Worm (Caenorhabditis elegans) whole organism, mixed stage, embryonic: ENCODE results near the gene col-87.

Source experiments
- M03D4.4 ChIP-seq: sonication (generic microtip); optimal IDR thresholded peaks from 2 replicates; lab custom pipeline; 2017; ENCODE audit warnings: mild to moderate bottlenecking, missing genetic modification characterization, missing compliant biosample characterization
- bed-3 ChIP-seq: fragments of 200-800 bp; sonication (Bioruptor generic); optimal IDR thresholded peaks from 3 replicates; lab custom pipeline; 2018; ENCODE audit warnings: mild to moderate bottlenecking, missing genetic modification characterization, moderate library complexity, missing compliant biosample characterization
- blmp-1 ChIP-seq: fragments of 150-350 bp; optimal IDR thresholded peaks from 2 replicates; lab custom pipeline; 2014; ENCODE audit warnings: missing biosample characterization, missing genetic modification characterization
- ceh-43 ChIP-seq: fragments of 200-800 bp; sonication (Bioruptor generic); optimal IDR thresholded peaks from 2 replicates; lab custom pipeline; 2018; ENCODE audit warnings: mild to moderate bottlenecking, missing genetic modification characterization, moderate library complexity, missing compliant biosample characterization
- ceh-83 ChIP-seq: fragments of 200-800 bp; sonication (Bioruptor generic); optimal IDR thresholded peaks from 2 replicates; lab custom pipeline; 2018; ENCODE audit warnings: mild to moderate bottlenecking, missing genetic modification characterization, missing compliant biosample characterization
- ces-1 ChIP-seq: fragments of 150-350 bp; optimal IDR thresholded peaks from 2 replicates; lab custom pipeline; 2014; ENCODE audit warnings: missing biosample characterization, missing genetic modification reagents, missing genetic modification characterization
- cnd-1 ChIP-seq: fragments of 200-800 bp; sonication (Bioruptor generic); optimal IDR thresholded peaks from 2 replicates; lab custom pipeline; 2018; ENCODE audit warnings: mild to moderate bottlenecking, missing genetic modification characterization, missing compliant biosample characterization
- drap-1 ChIP-seq: fragments of 200-800 bp; sonication (Bioruptor generic); optimal IDR thresholded peaks from 3 replicates; lab custom pipeline; 2018; ENCODE audit warnings: mild to moderate bottlenecking, missing genetic modification characterization, missing compliant biosample characterization
- elt-1 ChIP-seq: sonication (generic microtip); optimal IDR thresholded peaks from 2 replicates; lab custom pipeline; 2017; ENCODE audit warnings: missing genetic modification characterization, mild to moderate bottlenecking, missing compliant biosample characterization, antibody characterized with exemption, moderate library complexity, borderline replicate concordance; ENCODE audit not compliant: insufficient read depth
- elt-3 ChIP-seq: fragments of 150-350 bp; optimal IDR thresholded peaks from 2 replicates; lab custom pipeline; 2014; ENCODE audit warnings: missing biosample characterization, missing genetic modification characterization
- ham-2 ChIP-seq: fragments of 200-800 bp; sonication (Bioruptor generic); optimal IDR thresholded peaks from 2 replicates; lab custom pipeline; 2018; ENCODE audit warnings: mild to moderate bottlenecking, missing genetic modification characterization, missing compliant biosample characterization
- hlh-1 ChIP-seq: fragments of 150-350 bp; optimal IDR thresholded peaks from 2 replicates; lab custom pipeline; 2014; ENCODE audit warnings: missing biosample characterization, missing genetic modification reagents, missing genetic modification characterization
- lin-13 ChIP-seq: fragments of 150-350 bp; optimal IDR thresholded peaks from 2 replicates; lab custom pipeline; 2014; ENCODE audit warnings: missing biosample characterization, missing genetic modification characterization
- lin-32 ChIP-seq: fragments of 200-800 bp; sonication (Bioruptor generic); optimal IDR thresholded peaks from 2 replicates; lab custom pipeline; 2018; ENCODE audit warnings: mild to moderate bottlenecking, missing genetic modification characterization, missing compliant biosample characterization
- lsy-2 ChIP-seq: fragments of 150-350 bp; optimal IDR thresholded peaks from 2 replicates; lab custom pipeline; 2014; ENCODE audit warnings: missing biosample characterization, missing genetic modification characterization
- mab-5 ChIP-seq: fragments of 150-350 bp; optimal IDR thresholded peaks from 2 replicates; lab custom pipeline; 2014; ENCODE audit warnings: missing biosample characterization, missing genetic modification characterization
- mep-1 ChIP-seq: fragments of 150-350 bp; optimal IDR thresholded peaks from 2 replicates; lab custom pipeline; 2017; ENCODE audit warnings: missing biosample characterization, missing genetic modification reagents, missing genetic modification characterization, inconsistent platforms
- mls-2 ChIP-seq: sonication (generic microtip); optimal IDR thresholded peaks from 2 replicates; lab custom pipeline; 2016; ENCODE audit warnings: mild to moderate bottlenecking, missing genetic modification characterization, moderate library complexity, missing compliant biosample characterization
- nhr-12 ChIP-seq: fragments of 150-350 bp; optimal IDR thresholded peaks from 2 replicates; lab custom pipeline; 2014; ENCODE audit warnings: missing biosample characterization, missing genetic modification characterization
- nhr-2 ChIP-seq: fragments of 150-350 bp; optimal IDR thresholded peaks from 2 replicates; lab custom pipeline; 2014; ENCODE audit warnings: missing biosample characterization, missing genetic modification characterization
- nhr-237 ChIP-seq: fragments of 150-350 bp; optimal IDR thresholded peaks from 2 replicates; lab custom pipeline; 2014; ENCODE audit warnings: missing biosample characterization, missing genetic modification characterization
- nhr-28 ChIP-seq: fragments of 150-350 bp; optimal IDR thresholded peaks from 2 replicates; lab custom pipeline; 2014; ENCODE audit warnings: missing biosample characterization, missing genetic modification characterization
- pha-4 ChIP-seq: fragments of 150-350 bp; optimal IDR thresholded peaks from 2 replicates; lab custom pipeline; 2018; ENCODE audit warnings: missing biosample characterization, missing genetic modification reagents, missing genetic modification characterization
- sem-2 ChIP-seq: fragments of 200-800 bp; sonication (Bioruptor generic); optimal IDR thresholded peaks from 2 replicates; lab custom pipeline; 2018; ENCODE audit warnings: mild to moderate bottlenecking, missing genetic modification characterization, missing compliant biosample characterization
- snpc-4 ChIP-seq: fragments of 150-350 bp; optimal IDR thresholded peaks from 2 replicates; lab custom pipeline; 2014; ENCODE audit warnings: missing biosample characterization, missing genetic modification characterization
- sptf-1 ChIP-seq: sonication (generic microtip); optimal IDR thresholded peaks from 2 replicates; lab custom pipeline; 2017; ENCODE audit warnings: mild to moderate bottlenecking, missing genetic modification characterization, moderate library complexity, missing compliant biosample characterization
- tbx-8 ChIP-seq: fragments of 200-800 bp; sonication (Bioruptor generic); optimal IDR thresholded peaks from 2 replicates; lab custom pipeline; 2018; ENCODE audit warnings: mild to moderate bottlenecking, missing genetic modification characterization, moderate library complexity, missing compliant biosample characterization
- unc-120 ChIP-seq: sonication (generic microtip); optimal IDR thresholded peaks from 2 replicates; lab custom pipeline; 2017; ENCODE audit warnings: missing genetic modification characterization, missing compliant biosample characterization; ENCODE audit not compliant: poor library complexity, severe bottlenecking
- unc-39 ChIP-seq: fragments of 150-350 bp; optimal IDR thresholded peaks from 2 replicates; lab custom pipeline; 2014; ENCODE audit warnings: missing biosample characterization, missing genetic modification characterization
- unc-62 ChIP-seq: fragments of 150-350 bp; optimal IDR thresholded peaks from 2 replicates; lab custom pipeline; 2014; ENCODE audit warnings: missing biosample characterization, missing genetic modification reagents, missing genetic modification characterization
- zip-8 ChIP-seq: fragments of 150-350 bp; optimal IDR thresholded peaks from 2 replicates; lab custom pipeline; 2014; ENCODE audit warnings: missing biosample characterization, missing genetic modification characterization
- ztf-11 ChIP-seq: fragments of 150-350 bp; optimal IDR thresholded peaks from 2 replicates; lab custom pipeline; 2014; ENCODE audit warnings: missing biosample characterization, missing genetic modification characterization

col-87 gene

DNA sequence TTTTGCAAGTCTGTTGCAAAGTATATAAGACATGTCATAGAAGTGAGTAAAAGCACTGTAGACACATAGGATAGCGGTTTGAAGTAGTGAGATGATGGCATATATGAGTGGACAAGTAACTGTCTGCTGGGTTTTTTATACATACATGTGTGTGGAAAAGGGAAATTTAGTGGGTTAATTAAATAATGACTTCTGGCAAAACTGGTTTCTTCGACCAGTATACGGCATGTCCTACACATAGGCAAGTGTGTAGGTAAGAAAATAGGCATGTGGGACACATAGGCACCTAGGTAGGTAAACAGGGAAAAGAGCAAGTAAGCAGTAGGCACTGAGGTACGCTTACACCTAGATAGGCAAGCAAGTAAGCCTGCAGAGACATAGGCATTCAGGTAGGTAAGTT lies at the start of gene col-87:
col-87 (minus strand) TSS at position 101 of the 400 bp plus-strand sequence.
- TF ChIP-seq blmp-1 (tag; lab: Kevin White, UChicago) (no peak), ceh-83 (GFP tag; lab: Kevin White, UChicago) (no peak), nhr-28 (tag; lab: Kevin White, UChicago) (no peak), unc-120 (tag; lab: Kevin White, UChicago) (no peak), zip-8 (no peak), ceh-43 (GFP tag; lab: Kevin White, UChicago) (no peak), elt-1 (no peak), lsy-2 (tag; lab: Kevin White, UChicago) (no peak), ces-1 (GFP tag; lab: Kevin White, UChicago) (no peak), hlh-1 (tag; lab: Kevin White, UChicago) (no peak), drap-1 (GFP tag; lab: Kevin White, UChicago) (no peak), snpc-4 (no peak), tbx-8 (GFP tag; lab: Kevin White, UChicago) (no peak), elt-3 (tag; lab: Kevin White, UChicago) (no peak), ham-2 (no peak), mls-2 (tag; lab: Kevin White, UChicago) (no peak), nhr-2 (tag; lab: Kevin White, UChicago) (no peak), cnd-1 (no peak), lin-32 (GFP tag; lab: Kevin White, UChicago) (no peak), mab-5 (no peak)

DNA sequence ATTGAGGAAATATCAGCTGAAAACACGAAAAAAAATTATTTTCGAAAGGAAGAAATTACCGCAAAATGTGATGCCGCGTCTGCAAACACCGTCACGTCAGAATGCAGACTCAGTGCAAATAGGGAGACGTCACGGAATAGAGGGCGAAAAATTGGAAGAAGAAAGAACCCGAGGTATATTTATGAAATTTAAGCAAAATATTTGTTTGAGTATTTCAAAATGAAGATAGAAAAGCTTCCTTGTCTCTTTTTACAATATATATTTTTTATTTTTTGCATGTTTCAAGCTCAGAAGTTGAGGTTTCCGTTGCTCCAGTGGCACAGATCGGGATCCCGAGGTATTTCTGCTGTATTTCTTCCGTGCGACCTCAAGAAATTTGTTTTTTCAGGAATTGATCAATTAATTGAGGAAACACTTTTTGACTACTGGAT lies 49.4 kb upstream of the col-87 start, which contains the start of gene W03H9.2:
W03H9.2 (minus strand) TSS at position 32 of the 431 bp plus-strand sequence.
- TF ChIP-seq bed-3 (GFP tag; lab: Kevin White, UChicago) (peak; percentile 70), drap-1 (GFP tag; lab: Kevin White, UChicago) (peak; percentile 70), ceh-83 (GFP tag; lab: Kevin White, UChicago) (peak; percentile 78), mep-1 (tag; lab: Kevin White, UChicago) (no peak), nhr-237 (tag; lab: Kevin White, UChicago) (peak; percentile 43), cnd-1 (peak; percentile 62), sptf-1 (peak; percentile 81), ham-2 (peak; percentile 8), ces-1 (GFP tag; lab: Kevin White, UChicago) (peak; percentile 69), hlh-1 (tag; lab: Kevin White, UChicago) (no peak), mab-5 (no peak), unc-39 (tag; lab: Kevin White, UChicago) (no peak), nhr-2 (tag; lab: Kevin White, UChicago) (no peak), sem-2 (GFP tag; lab: Kevin White, UChicago) (no peak), ceh-43 (GFP tag; lab: Kevin White, UChicago) (no peak), snpc-4 (no peak), lin-13 (tag; lab: Kevin White, UChicago) (peak; percentile 6), M03D4.4 (peak; percentile 74), elt-3 (tag; lab: Kevin White, UChicago) (no peak), mls-2 (tag; lab: Kevin White, UChicago) (peak; percentile 54), lin-32 (GFP tag; lab: Kevin White, UChicago) (peak; percentile 9), ztf-11 (tag; lab: Kevin White, UChicago) (no peak), pha-4 (no peak), lsy-2 (tag; lab: Kevin White, UChicago) (peak; percentile 48), unc-120 (tag; lab: Kevin White, UChicago) (peak; percentile 75), elt-1 (no peak), unc-62 (GFP tag; lab: Kevin White, UChicago) (no peak), nhr-28 (tag; lab: Kevin White, UChicago) (no peak)

DNA sequence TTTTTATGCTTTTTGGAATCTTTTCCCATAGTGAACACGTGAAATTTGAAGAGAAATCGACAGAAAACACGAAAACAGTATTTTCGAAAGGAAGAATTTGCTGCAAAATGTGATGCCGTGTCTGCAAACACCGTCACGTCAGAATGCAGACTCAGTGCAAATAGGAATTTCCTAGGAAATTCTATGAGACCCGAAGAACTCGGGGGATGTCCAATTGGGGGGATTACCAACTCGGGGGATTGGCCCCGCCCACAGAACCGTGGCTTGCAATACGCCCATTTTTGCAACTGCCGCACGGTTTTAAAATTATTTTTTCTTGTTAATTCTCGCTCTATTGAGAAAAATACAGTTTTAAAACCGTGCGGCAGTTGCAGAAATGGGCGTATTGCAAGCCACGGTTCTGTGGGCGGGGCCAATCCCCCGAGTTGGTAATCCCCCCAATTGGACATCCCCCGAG lies 47.6 kb upstream of the col-87 start, which contains the start of gene cacn-1:
cacn-1 (minus strand) TSS at position 51 of the 457 bp plus-strand sequence.
- TF ChIP-seq lsy-2 (tag; lab: Kevin White, UChicago) (peak; percentile 8), sptf-1 (peak; percentile 7), ces-1 (GFP tag; lab: Kevin White, UChicago) (peak; percentile 30)

DNA sequence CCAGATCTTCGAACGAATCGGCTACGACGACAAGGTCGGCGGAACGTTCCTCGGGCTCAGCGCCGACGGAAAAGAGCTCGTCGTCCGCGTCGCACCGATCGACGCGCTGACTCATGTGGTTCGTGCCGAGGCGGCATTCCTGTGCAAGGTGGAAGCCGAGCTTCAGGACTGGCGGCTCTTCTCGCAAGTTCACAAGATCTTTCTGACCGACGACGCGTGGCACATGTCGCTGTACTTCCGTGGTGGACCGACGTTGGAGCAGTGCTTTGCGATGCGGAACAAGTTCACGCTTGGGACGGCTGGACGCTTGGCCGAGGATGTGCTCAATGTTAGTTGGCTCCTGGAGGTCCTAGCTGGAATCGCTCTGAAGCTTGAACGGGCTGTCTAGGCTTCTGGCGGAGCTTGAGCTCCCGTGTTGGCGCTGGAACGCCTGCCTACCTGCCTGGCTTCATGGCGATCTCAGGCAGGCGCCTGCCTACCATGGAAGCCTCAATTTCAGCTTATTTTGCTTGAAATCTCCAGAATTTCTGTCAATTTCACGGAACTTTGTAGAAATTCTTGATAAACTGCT lies 44.4 kb upstream of the col-87 start:
- no peak for TF ChIP-seq cnd-1
- TF ChIP-seq hlh-1 (tag; lab: Kevin White, UChicago): no peak
- TF ChIP-seq unc-120 (tag; lab: Kevin White, UChicago): no peak
- no peak for TF ChIP-seq nhr-28 (tag; lab: Kevin White, UChicago)
- TF ChIP-seq mep-1 (tag; lab: Kevin White, UChicago): no peak
- TF ChIP-seq blmp-1 (tag; lab: Kevin White, UChicago): no peak
- no peak for TF ChIP-seq tbx-8 (GFP tag; lab: Kevin White, UChicago)
- TF ChIP-seq M03D4.4: no peak
- TF ChIP-seq ceh-43 (GFP tag; lab: Kevin White, UChicago): no peak
- TF ChIP-seq mab-5: no peak
- no peak for TF ChIP-seq nhr-12 (tag; lab: Kevin White, UChicago)
- TF ChIP-seq, all 35 proteins: peak for 0
